Worm (Caenorhabditis elegans) whole organism, early embryonic: ENCODE results near the gene pkhm-2.

ENCODE experiments used
- ama-1 ChIP-seq: fragments of 150-350 bp; optimal IDR thresholded peaks from 2 replicates; lab custom pipeline; 2014
- scrt-1 ChIP-seq: fragments of 200-800 bp; sonication (Bioruptor generic); IDR thresholded peaks from 2 replicates; pipeline ENCODE4 v1.3.6; 2022; ENCODE audit warnings: missing genetic modification characterization, missing compliant biosample characterization
- tbx-11 ChIP-seq: fragments of 200-800 bp; sonication (Bioruptor generic); IDR thresholded peaks from 2 replicates; pipeline ENCODE4 v1.3.6; 2022; ENCODE audit warnings: missing genetic modification characterization, missing compliant biosample characterization

DNA sequence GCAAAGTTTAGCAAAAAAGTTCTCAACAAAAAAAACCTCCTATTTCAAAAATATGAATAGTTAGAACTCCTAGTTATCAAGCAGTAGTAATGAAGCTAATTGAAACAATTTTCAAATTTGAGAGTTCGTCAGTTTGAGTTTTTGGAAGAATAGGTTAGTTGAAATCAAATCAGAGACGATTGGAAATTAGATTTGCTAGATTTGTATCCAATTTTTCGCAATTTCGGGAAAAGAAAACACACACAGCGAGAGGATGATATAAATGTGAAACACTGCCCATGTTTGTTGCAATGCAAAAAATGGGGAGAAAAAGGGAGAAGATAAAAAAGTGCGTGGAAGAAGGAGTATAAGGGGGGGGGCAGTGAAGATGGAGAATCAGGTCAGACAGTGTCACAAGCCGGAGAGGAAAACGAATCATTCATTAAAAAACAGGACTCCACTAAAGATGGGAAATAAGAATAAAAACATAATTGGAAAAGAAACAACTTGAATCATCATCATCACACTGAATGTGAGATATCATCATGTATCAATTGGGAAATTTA lies 44.0 kb upstream of the pkhm-2 start:
- TF ChIP-seq ama-1 (lab: Kevin White, UChicago) (no peak), scrt-1 (GFP tag; lab: Robert Waterston, UW) (no peak), tbx-11 (GFP tag; lab: Robert Waterston, UW) (no peak)
